Fruit fly (Drosophila melanogaster) whole organism: Measurements from ENCODE around the gene fz.

Experiments
- CG8478 ChIP-seq: fragments of >200 bp; optimal IDR thresholded peaks from 2 replicates; lab custom pipeline; 2018; ENCODE audit warnings: inconsistent platforms
- Dll ChIP-seq: fragments of >200 bp; optimal IDR thresholded peaks from 2 replicates; lab custom pipeline; 2017
- EcR ChIP-seq, 2 experiments: fragments of >200 bp; optimal IDR thresholded peaks; 2 replicates each; lab custom pipeline; 2017; ENCODE audit warnings: missing biosample characterization in 2 of 2, missing genetic modification characterization in 2 of 2, missing genetic modification reagents in 2 of 2
- pan ChIP-seq: fragments of >200 bp; optimal IDR thresholded peaks from 2 replicates; lab custom pipeline; 2017
- psq ChIP-seq: fragments of >200 bp; optimal IDR thresholded peaks from 2 replicates; lab custom pipeline; 2017
- usp ChIP-seq: fragments of >200 bp; optimal IDR thresholded peaks from 2 replicates; lab custom pipeline; 2017; ENCODE audit warnings: missing biosample characterization, missing genetic modification characterization, mixed read lengths

Gene fz

DNA sequence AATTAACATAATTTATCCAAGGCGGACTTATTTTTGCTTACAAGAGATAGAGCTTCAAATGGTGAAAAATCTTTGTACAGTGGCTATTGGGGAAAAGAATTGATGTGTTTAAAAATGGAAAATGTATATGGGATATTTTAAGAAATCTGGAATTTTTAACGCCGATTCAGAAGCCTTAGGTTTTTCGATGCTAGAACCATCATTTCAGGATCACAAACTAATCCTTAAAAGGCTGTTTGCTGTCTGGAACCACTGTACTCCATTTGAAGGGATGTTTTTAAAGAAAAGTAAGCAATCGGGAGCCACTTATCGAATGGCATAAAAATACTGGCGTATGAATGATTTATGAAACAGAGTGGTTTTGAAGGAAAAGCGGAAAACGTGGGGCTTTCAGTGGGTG lies 46.4 kb downstream of the fz start:
- TF ChIP-seq EcR (GFP tag; optimal IDR thresholded peaks at IDR 0.05; lab: Kevin White, UChicago) (no peak), psq (no peak), usp (GFP tag; lab: Kevin White, UChicago) (no peak), CG8478 (no peak), pan (lab: Kevin White, UChicago) (no peak), Dll (lab: Kevin White, UChicago) (no peak)

- TF ChIP-seq Dll (lab: Kevin White, UChicago) = no peak
- TF ChIP-seq psq = no peak
- no peak for TF ChIP-seq pan (lab: Kevin White, UChicago)
- no peak for TF ChIP-seq usp (GFP tag; lab: Kevin White, UChicago)
- TF ChIP-seq EcR (GFP tag; optimal IDR thresholded peaks at IDR 0.05; lab: Kevin White, UChicago) = no peak
- no peak for TF ChIP-seq CG8478
Measured at dm6 chr3L:14321400-14321799, 47.3 kb downstream of the fz start.

dm6 chr3L:14321858-14322257 lies 47.7 kb downstream of the fz start:
- TF ChIP-seq CG8478 (no peak), psq (no peak), usp (GFP tag; lab: Kevin White, UChicago) (no peak), EcR (GFP tag; optimal IDR thresholded peaks at IDR 0.05; lab: Kevin White, UChicago) (no peak), pan (lab: Kevin White, UChicago) (no peak), Dll (lab: Kevin White, UChicago) (no peak)

DNA sequence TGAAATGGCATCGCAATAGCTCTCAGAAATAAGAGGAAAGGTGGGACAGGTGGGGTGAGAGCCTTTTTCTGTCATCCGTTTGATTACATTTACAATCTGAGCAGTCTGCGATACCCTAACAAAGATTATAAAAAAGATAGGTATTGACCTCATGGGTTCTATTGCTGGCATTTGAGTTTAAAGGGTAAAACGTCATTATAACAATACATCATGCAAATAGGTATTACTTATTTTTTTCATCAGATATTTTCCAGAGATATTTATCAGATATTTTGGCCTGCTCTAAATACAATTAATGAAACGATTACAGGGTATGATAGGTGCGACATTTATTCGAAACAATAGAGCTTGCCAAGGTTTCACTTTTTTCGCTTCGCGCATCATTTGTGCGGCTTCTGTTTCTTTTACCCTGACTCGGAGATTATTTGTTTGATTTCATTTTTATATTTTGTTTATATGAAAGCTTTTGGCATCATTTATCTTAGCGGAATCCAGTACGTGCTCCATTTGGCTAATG lies 48.2 kb downstream of the fz start:
- TF ChIP-seq pan (lab: Kevin White, UChicago) = peak; percentile 0
- no peak for TF ChIP-seq CG8478

- TF ChIP-seq Dll (lab: Kevin White, UChicago) (no peak), pan (lab: Kevin White, UChicago) (no peak), CG8478 (no peak), usp (GFP tag; lab: Kevin White, UChicago) (no peak), EcR (GFP tag; optimal IDR thresholded peaks at IDR 0.05; lab: Kevin White, UChicago) (no peak), psq (no peak)
Measured at dm6 chr3L:14325285-14325684, 51.1 kb downstream of the fz start.

DNA sequence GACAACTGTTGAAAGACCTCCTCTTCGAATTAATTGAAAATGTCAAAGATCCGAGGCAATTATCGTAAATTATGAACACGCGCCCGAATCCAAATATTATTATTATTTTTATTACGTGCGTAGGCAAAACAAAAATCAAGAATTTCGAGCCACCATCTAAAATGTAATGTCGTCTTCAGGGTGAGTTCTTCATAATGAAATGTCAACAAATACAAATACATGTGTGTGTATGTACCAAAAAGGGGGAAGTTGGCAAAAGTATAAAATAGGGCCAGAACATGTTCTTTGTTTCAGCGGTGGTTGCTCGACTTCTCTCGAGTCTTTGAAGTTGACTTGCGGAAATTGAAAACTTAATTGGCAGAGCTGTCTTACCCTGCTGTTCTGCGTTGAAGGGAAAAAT lies 52.1 kb downstream of the fz start:
- TF ChIP-seq usp (GFP tag; lab: Kevin White, UChicago) (no peak), CG8478 (no peak), pan (lab: Kevin White, UChicago) (no peak)

DNA sequence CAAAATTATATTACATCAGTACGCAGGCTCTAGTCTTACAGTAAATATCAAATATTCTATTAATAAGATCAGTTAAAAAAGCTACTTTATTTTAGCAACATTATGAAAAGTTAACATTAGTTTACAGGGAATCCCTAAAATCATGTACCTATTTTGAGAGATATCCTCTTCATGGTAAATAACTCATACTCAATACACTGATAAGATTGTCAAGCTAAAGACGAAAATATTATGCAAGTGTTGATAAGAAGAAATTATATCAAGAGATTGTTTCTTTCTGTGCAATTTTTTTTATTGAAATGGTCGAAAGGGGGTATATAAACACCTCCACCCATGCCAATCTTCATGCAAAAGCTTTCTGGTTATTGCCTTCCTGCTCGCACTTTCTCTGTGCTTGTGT lies 54.3 kb downstream of the fz start:
- TF ChIP-seq CG8478 (no peak), pan (lab: Kevin White, UChicago) (no peak), psq (no peak), usp (GFP tag; lab: Kevin White, UChicago) (no peak), EcR (GFP tag; optimal IDR thresholded peaks at IDR 0.05; lab: Kevin White, UChicago) (no peak), Dll (lab: Kevin White, UChicago) (no peak)

- TF ChIP-seq usp (GFP tag; lab: Kevin White, UChicago) (no peak), EcR (GFP tag; optimal IDR thresholded peaks at IDR 0.05; lab: Kevin White, UChicago) (no peak), psq (no peak), CG8478 (no peak), Dll (lab: Kevin White, UChicago) (no peak), pan (lab: Kevin White, UChicago) (no peak)
Measured at dm6 chr3L:14329042-14329441, 54.9 kb downstream of the fz start, which contains the start of gene CG13482. Gene CG13482, plus strand, starts transcription at chr3L:14329346.

DNA sequence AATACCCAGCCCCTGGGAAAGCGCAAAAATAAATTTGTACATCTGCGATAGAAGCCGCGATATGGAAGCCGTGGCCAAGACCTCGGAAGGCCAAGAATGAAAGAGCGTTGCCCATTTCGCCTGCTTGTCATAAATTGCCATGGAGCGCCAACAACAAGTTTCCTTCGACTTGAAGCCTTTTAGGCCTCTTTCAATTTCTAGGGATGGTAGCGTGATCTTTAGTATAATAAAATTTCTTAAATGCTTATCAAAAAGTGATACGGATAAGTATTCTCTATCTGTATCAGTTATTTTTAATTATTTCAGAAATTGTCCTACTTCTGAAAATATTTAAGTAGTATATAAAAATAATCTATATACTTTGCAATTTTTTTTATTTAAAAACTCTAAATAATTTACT lies 58.4 kb downstream of the fz start:
- TF ChIP-seq pan (lab: Kevin White, UChicago) (no peak), CG8478 (no peak), psq (no peak), Dll (lab: Kevin White, UChicago) (no peak), EcR (GFP tag; optimal IDR thresholded peaks at IDR 0.05; lab: Kevin White, UChicago) (no peak), usp (GFP tag; lab: Kevin White, UChicago) (no peak)

dm6 chr3L:14335880-14336279 lies 61.7 kb downstream of the fz start:
- TF ChIP-seq pan (lab: Kevin White, UChicago) (no peak), usp (GFP tag; lab: Kevin White, UChicago) (no peak), EcR (GFP tag; optimal IDR thresholded peaks at IDR 0.05; lab: Kevin White, UChicago) (no peak)

DNA sequence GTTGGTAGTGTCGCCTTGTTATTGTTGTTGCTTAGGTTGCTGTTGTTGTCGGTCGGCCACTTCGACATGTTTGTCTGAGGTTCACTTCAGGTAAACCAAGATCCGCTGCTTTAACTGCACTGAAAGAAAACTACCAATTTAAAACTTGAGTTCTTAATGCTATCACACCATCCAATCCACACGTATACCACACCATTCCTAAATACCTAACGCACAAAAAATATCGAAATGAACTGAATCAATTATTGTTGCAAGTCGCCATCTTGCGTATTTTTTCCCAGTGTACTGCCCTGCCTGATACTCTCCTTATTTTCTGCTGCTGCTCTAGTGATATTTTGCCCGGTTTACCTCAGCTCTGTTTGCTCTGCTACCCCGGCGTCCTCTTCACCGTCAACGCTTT lies 64.7 kb downstream of the fz start:
- TF ChIP-seq psq (no peak), pan (lab: Kevin White, UChicago) (no peak), Dll (lab: Kevin White, UChicago) (no peak), CG8478 (no peak), usp (GFP tag; lab: Kevin White, UChicago) (no peak), EcR (GFP tag; optimal IDR thresholded peaks at IDR 0.05; lab: Kevin White, UChicago) (no peak)

DNA sequence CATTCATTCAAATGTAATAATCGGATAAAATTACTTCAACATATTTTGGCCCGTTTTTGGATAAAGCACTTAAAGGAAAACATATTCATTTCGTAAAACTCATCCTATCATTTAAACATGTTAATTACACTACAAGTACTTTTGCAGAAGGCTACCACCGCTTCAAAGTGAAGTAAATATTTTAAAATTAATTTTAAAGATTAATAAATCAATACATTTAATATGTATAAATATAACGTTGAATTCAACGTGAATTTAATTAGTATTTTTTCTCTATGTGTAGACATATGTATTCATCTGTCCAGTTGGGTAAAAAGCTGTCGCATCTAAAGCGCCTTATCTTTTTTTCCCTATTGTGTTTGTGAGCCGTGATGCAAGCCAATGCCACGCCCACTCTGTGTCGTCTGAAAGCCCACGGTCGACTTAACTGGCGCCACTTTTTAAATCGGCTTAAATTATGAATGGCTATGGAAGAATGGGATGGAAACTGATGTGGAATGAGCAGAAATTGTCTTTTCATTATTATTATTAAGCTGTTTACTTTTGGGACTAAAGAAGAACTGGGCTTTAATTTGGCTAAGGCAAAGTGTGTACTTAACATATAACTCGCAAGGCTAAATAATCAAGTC lies 69.3 kb downstream of the fz start:
- TF ChIP-seq psq = no peak
- TF ChIP-seq usp (GFP tag; lab: Kevin White, UChicago) = no peak
- no peak for TF ChIP-seq CG8478
- no peak for TF ChIP-seq EcR (GFP tag; optimal IDR thresholded peaks at IDR 0.05; lab: Kevin White, UChicago)
- TF ChIP-seq Dll (lab: Kevin White, UChicago) = no peak
- TF ChIP-seq pan (lab: Kevin White, UChicago) = no peak

DNA sequence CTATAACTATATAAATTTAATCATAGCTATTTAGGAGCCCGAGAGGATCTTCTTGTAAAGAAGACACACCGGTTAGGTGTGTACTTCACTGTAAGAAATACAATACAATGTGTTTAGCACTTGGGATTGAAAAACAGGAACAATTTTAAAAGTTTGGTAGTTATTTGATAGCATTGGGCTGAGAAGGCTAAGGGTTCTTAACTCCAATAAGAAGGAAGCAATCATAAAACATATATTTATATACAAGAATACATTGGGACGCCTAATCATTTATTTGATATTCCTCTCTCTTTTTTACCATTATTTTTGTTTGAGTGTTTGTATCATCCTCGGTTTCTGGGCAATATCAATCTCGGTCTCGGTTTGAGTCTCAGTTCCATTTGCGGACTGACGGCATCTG lies 72.4 kb downstream of the fz start:
- TF ChIP-seq pan (lab: Kevin White, UChicago) = no peak
- TF ChIP-seq psq = no peak
- no peak for TF ChIP-seq usp (GFP tag; lab: Kevin White, UChicago)
- no peak for TF ChIP-seq Dll (lab: Kevin White, UChicago)
- TF ChIP-seq EcR (GFP tag; optimal IDR thresholded peaks at IDR 0.05; lab: Kevin White, UChicago) = no peak
- no peak for TF ChIP-seq CG8478
